Fruit fly (Drosophila melanogaster) Kc167 (cell line): ENCODE results near the gene CG14292.

Experiments
- Myc ChIP-seq: fragments of >200 bp; optimal IDR thresholded peaks from 2 replicates; lab custom pipeline; 2017; ENCODE audit warnings: missing external identifiers
- Sin3A ChIP-seq: fragments of >200 bp; optimal IDR thresholded peaks from 2 replicates; lab custom pipeline; 2018; ENCODE audit warnings: missing external identifiers
- h ChIP-seq: fragments of >200 bp; optimal IDR thresholded peaks from 3 replicates; lab custom pipeline; 2018; ENCODE audit warnings: missing external identifiers
- insv ChIP-seq: fragments of >200 bp; optimal IDR thresholded peaks from 3 replicates; lab custom pipeline; 2018; ENCODE audit warnings: missing external identifiers
- psq ChIP-seq: fragments of >200 bp; optimal IDR thresholded peaks from 2 replicates; lab custom pipeline; 2017; ENCODE audit warnings: missing external identifiers
- ttk ChIP-seq: sonication (Bioruptor generic); optimal IDR thresholded peaks from 2 replicates; lab custom pipeline; 2017; ENCODE audit warnings: missing external identifiers

The CG14292 gene

dm6 chr3R:18902164-18902563 lies 3.3 kb downstream of the CG14292 start, which contains the start of gene CG14294:
Gene CG14294, minus strand, starts transcription at chr3R:18902264.
- TF ChIP-seq psq = no peak
- no peak for TF ChIP-seq ttk (lab: Kevin White, UChicago)

dm6 chr3R:18899123-18899522 lies 6.3 kb downstream of the CG14292 start, which contains the start of gene Rh2:
Gene Rh2, plus strand, starts transcription at chr3R:18899423.
- TF ChIP-seq ttk (lab: Kevin White, UChicago) (no peak), psq (no peak), Myc (lab: Kevin White, UChicago) (no peak)

- no peak for TF ChIP-seq psq
- no peak for TF ChIP-seq h (lab: Kevin White, UChicago)
- no peak for TF ChIP-seq ttk (lab: Kevin White, UChicago)
- TF ChIP-seq insv (lab: Kevin White, UChicago) = no peak
- no peak for TF ChIP-seq Sin3A (lab: Kevin White, UChicago)
- TF ChIP-seq Myc (lab: Kevin White, UChicago) = no peak
Measured at dm6 chr3R:18897821-18898220, 7.6 kb downstream of the CG14292 start, which contains the start of gene CG14297. Gene CG14297, plus strand, starts transcription at chr3R:18898121.

DNA sequence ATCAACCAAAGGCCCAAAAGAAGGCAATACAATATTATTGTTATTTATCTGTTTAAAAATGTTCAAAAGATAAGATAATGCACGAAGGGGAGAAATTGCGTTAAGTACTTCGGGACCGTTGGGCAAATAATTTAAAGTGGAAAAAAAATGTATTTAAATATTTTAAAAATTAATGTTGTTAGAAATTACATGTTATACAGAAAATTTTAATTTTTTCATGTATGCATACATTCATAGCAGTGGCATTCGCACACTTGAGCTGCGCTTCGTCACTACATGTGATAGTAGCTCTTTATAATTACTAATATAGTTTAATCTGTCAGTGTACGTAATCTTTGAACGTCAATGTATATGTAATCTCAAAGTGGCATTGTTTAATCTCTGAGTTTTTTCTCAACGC lies 10.2 kb downstream of the CG14292 start:
- TF ChIP-seq psq (no peak), ttk (lab: Kevin White, UChicago) (no peak), insv (lab: Kevin White, UChicago) (no peak), Sin3A (lab: Kevin White, UChicago) (no peak), Myc (lab: Kevin White, UChicago) (no peak), h (lab: Kevin White, UChicago) (no peak)

DNA sequence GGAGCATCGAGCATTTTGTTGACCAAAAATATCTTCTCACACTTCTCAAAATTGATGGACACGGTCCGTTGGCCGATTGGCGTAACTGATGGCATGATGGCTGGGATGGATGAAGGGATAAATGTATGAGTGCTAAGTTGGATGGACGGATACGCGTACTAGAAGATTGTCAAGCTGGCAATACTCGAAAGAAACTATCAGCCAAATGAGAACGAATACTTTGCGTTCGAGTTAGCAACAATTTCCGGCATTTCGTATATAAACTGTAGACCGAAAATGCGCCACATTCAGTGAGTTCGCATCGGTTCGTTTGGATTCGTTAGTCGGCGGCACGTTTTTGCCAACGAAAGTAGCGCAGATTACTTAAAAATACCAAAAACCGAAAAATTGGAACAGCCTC lies 30.2 kb downstream of the CG14292 start, which contains the start of gene CG14298:
Gene CG14298 (plus strand): TSS at position 301 of the 400 bp plus-strand sequence.
- TF ChIP-seq psq (no peak), ttk (lab: Kevin White, UChicago) (no peak), insv (lab: Kevin White, UChicago) (no peak), h (lab: Kevin White, UChicago) (no peak)
